Worm (Caenorhabditis elegans) whole organism, young adult: ENCODE data around the gene dhs-16.

ENCODE experiments used
- B0261.1 ChIP-seq: sonication (generic microtip); optimal IDR thresholded peaks from 2 replicates; lab custom pipeline; 2016; ENCODE audit warnings: mild to moderate bottlenecking, missing genetic modification characterization, moderate library complexity, missing compliant biosample characterization
- F10E7.11 ChIP-seq: sonication (generic microtip); optimal IDR thresholded peaks from 2 replicates; lab custom pipeline; 2017; ENCODE audit warnings: mild to moderate bottlenecking, missing genetic modification characterization, moderate library complexity, missing compliant biosample characterization
- F23B12.7 ChIP-seq: sonication (generic microtip); optimal IDR thresholded peaks from 2 replicates; lab custom pipeline; 2017; ENCODE audit warnings: missing genetic modification characterization, mild to moderate bottlenecking, missing compliant biosample characterization, antibody characterized with exemption, moderate library complexity; ENCODE audit not compliant: insufficient read depth
- F33H1.4 ChIP-seq: fragments of 200-800 bp; sonication (Bioruptor generic); IDR thresholded peaks from 2 replicates; pipeline ENCODE4 v1.3.6; 2022; ENCODE audit warnings: missing genetic modification reagents, missing genetic modification characterization, missing compliant biosample characterization
- F37B4.10 ChIP-seq: fragments of 200-800 bp; sonication (Bioruptor generic); IDR thresholded peaks from 2 replicates; pipeline ENCODE4 v1.3.6; 2022; ENCODE audit warnings: missing genetic modification characterization, missing compliant biosample characterization
- F55B11.4 ChIP-seq: sonication (generic microtip); optimal IDR thresholded peaks from 2 replicates; lab custom pipeline; 2016; ENCODE audit warnings: missing compliant biosample characterization, missing genetic modification characterization, borderline replicate concordance; ENCODE audit not compliant: insufficient read depth
- F57C9.4 ChIP-seq: sonication (generic microtip); optimal IDR thresholded peaks from 2 replicates; lab custom pipeline; 2017; ENCODE audit warnings: mild to moderate bottlenecking, missing genetic modification characterization, missing compliant biosample characterization
- K11D2.4 ChIP-seq: fragments of 200-800 bp; sonication (Bioruptor generic); IDR thresholded peaks from 2 replicates; pipeline ENCODE4 v1.3.6; 2022; ENCODE audit warnings: missing genetic modification reagents, missing genetic modification characterization, missing compliant biosample characterization
- T07F8.4 ChIP-seq: sonication (generic microtip); optimal IDR thresholded peaks from 2 replicates; lab custom pipeline; 2016; ENCODE audit warnings: mild to moderate bottlenecking, missing genetic modification characterization, moderate library complexity, missing compliant biosample characterization
- T26A5.8 ChIP-seq: sonication (generic microtip); optimal IDR thresholded peaks from 2 replicates; lab custom pipeline; 2016; ENCODE audit warnings: missing genetic modification characterization, missing compliant biosample characterization
- Y53F4B.3 ChIP-seq: fragments of 200-800 bp; sonication (Bioruptor generic); IDR thresholded peaks from 2 replicates; pipeline ENCODE4 v1.3.6; 2022; ENCODE audit warnings: missing genetic modification reagents, missing genetic modification characterization, missing compliant biosample characterization
- Y53G8AR.9 ChIP-seq: fragments of 200-800 bp; sonication (Bioruptor generic); conservative IDR thresholded peaks from 2 replicates; pipeline ENCODE4 v1.3.6; 2022; ENCODE audit warnings: missing genetic modification reagents, missing genetic modification characterization, missing compliant biosample characterization
- ZK185.1 ChIP-seq: sonication (generic microtip); optimal IDR thresholded peaks from 2 replicates; lab custom pipeline; 2016; ENCODE audit warnings: mild to moderate bottlenecking, missing genetic modification characterization, missing compliant biosample characterization; ENCODE audit not compliant: poor library complexity, severe bottlenecking
- akir-1 ChIP-seq: fragments of 200-800 bp; sonication (Bioruptor generic); optimal IDR thresholded peaks from 2 replicates; lab custom pipeline; 2018; ENCODE audit warnings: mild to moderate bottlenecking, missing genetic modification characterization, moderate library complexity, missing compliant biosample characterization
- aptf-2 ChIP-seq: fragments of 200-800 bp; sonication (Bioruptor generic); conservative IDR thresholded peaks from 2 replicates; pipeline ENCODE4 v1.3.6; 2022; ENCODE audit warnings: missing genetic modification reagents, missing genetic modification characterization, missing compliant biosample characterization
- aptf-3 ChIP-seq: fragments of 200-800 bp; sonication (Bioruptor generic); IDR thresholded peaks from 2 replicates; pipeline ENCODE4 v1.3.6; 2022; ENCODE audit warnings: missing genetic modification characterization, missing compliant biosample characterization
- atf-7 ChIP-seq: sonication (generic microtip); optimal IDR thresholded peaks from 2 replicates; lab custom pipeline; 2017; ENCODE audit warnings: mild to moderate bottlenecking, missing genetic modification characterization, missing compliant biosample characterization
- attf-3 ChIP-seq: fragments of 200-800 bp; sonication (Bioruptor generic); conservative IDR thresholded peaks from 2 replicates; pipeline ENCODE4 v1.3.6; 2022; ENCODE audit warnings: missing genetic modification reagents, missing genetic modification characterization, missing compliant biosample characterization
- attf-5 ChIP-seq: fragments of 200-800 bp; sonication (Bioruptor generic); optimal IDR thresholded peaks from 2 replicates; lab custom pipeline; 2018; ENCODE audit warnings: mild to moderate bottlenecking, missing genetic modification characterization, missing compliant biosample characterization
- bed-1 ChIP-seq: fragments of 200-800 bp; sonication (Bioruptor generic); IDR thresholded peaks from 2 replicates; pipeline ENCODE4 v1.3.6; 2022; ENCODE audit warnings: missing genetic modification reagents, missing genetic modification characterization, missing compliant biosample characterization
- ceh-27 ChIP-seq: fragments of 200-800 bp; sonication (Bioruptor generic); optimal IDR thresholded peaks from 2 replicates; lab custom pipeline; 2018; ENCODE audit warnings: mild to moderate bottlenecking, missing genetic modification characterization, moderate library complexity, missing compliant biosample characterization
- ceh-40 ChIP-seq: fragments of 200-800 bp; sonication (Bioruptor generic); IDR thresholded peaks from 2 replicates; pipeline ENCODE4 v1.3.6; 2022; ENCODE audit warnings: missing genetic modification characterization, missing compliant biosample characterization
- chd-7 ChIP-seq: sonication (generic microtip); optimal IDR thresholded peaks from 2 replicates; lab custom pipeline; 2016; ENCODE audit warnings: mild to moderate bottlenecking, missing genetic modification characterization, moderate library complexity, missing compliant biosample characterization
- egl-18 ChIP-seq: fragments of 200-800 bp; sonication (Bioruptor generic); IDR thresholded peaks from 2 replicates; pipeline ENCODE4 v1.3.6; 2022; ENCODE audit warnings: missing genetic modification reagents, missing genetic modification characterization, missing compliant biosample characterization
- hlh-12 ChIP-seq: sonication (generic microtip); optimal IDR thresholded peaks from 2 replicates; lab custom pipeline; 2016; ENCODE audit warnings: missing genetic modification characterization, missing compliant biosample characterization
- hmg-1.2 ChIP-seq: fragments of 200-800 bp; sonication (Bioruptor generic); IDR thresholded peaks from 2 replicates; pipeline ENCODE4 v1.3.6; 2022; ENCODE audit warnings: missing genetic modification reagents, missing genetic modification characterization, missing compliant biosample characterization
- hsf-1 ChIP-seq: fragments of 200-800 bp; sonication (Bioruptor generic); IDR thresholded peaks from 2 replicates; pipeline ENCODE4 v1.3.6; 2022; ENCODE audit warnings: missing genetic modification reagents, missing genetic modification characterization, missing compliant biosample characterization
- lag-1 ChIP-seq: fragments of 200-800 bp; sonication (Bioruptor generic); IDR thresholded peaks from 2 replicates; pipeline ENCODE4 v1.3.6; 2022; ENCODE audit warnings: missing genetic modification reagents, missing genetic modification characterization, missing compliant biosample characterization
- lir-1 ChIP-seq: fragments of 200-800 bp; sonication (Bioruptor generic); conservative IDR thresholded peaks from 2 replicates; pipeline ENCODE4 v1.3.6; 2022; ENCODE audit warnings: missing genetic modification reagents, missing genetic modification characterization, missing compliant biosample characterization
- madf-3 ChIP-seq: fragments of 200-800 bp; sonication (Bioruptor generic); IDR thresholded peaks from 2 replicates; pipeline ENCODE4 v1.3.6; 2022; ENCODE audit warnings: missing genetic modification reagents, missing genetic modification characterization, missing compliant biosample characterization
- madf-8 ChIP-seq: fragments of 200-800 bp; sonication (Bioruptor generic); conservative IDR thresholded peaks from 2 replicates; pipeline ENCODE4 v1.3.6; 2022; ENCODE audit warnings: missing genetic modification reagents, missing genetic modification characterization, missing compliant biosample characterization
- mes-4 ChIP-seq: sonication (generic microtip); optimal IDR thresholded peaks from 2 replicates; lab custom pipeline; 2016; ENCODE audit warnings: missing genotype, missing genetic modification characterization, missing compliant biosample characterization
- mxl-1 ChIP-seq: sonication (generic microtip); optimal IDR thresholded peaks from 2 replicates; lab custom pipeline; 2016; ENCODE audit warnings: missing genetic modification characterization, missing compliant biosample characterization
- nfya-1 ChIP-seq: sonication (generic microtip); optimal IDR thresholded peaks from 2 replicates; lab custom pipeline; 2017; ENCODE audit warnings: antibody characterized with exemption, missing compliant biosample characterization, missing genetic modification characterization, borderline replicate concordance; ENCODE audit not compliant: insufficient read depth
- nfyb-1 ChIP-seq: fragments of 200-800 bp; sonication (Bioruptor generic); IDR thresholded peaks from 2 replicates; pipeline ENCODE4 v1.3.6; 2022; ENCODE audit warnings: missing genetic modification reagents, missing genetic modification characterization, missing compliant biosample characterization
- nhr-179 ChIP-seq: sonication (generic microtip); optimal IDR thresholded peaks from 2 replicates; lab custom pipeline; 2016; ENCODE audit warnings: mild to moderate bottlenecking, missing genetic modification characterization, missing compliant biosample characterization
- nhr-90 ChIP-seq: sonication (generic microtip); optimal IDR thresholded peaks from 2 replicates; lab custom pipeline; 2016; ENCODE audit warnings: missing genotype, mild to moderate bottlenecking, missing genetic modification characterization, missing compliant biosample characterization
- rec-8 ChIP-seq, 2 experiments: sonication (generic microtip); optimal IDR thresholded peaks; 2 replicates each; lab custom pipeline; 2016; ENCODE audit warnings: mild to moderate bottlenecking in 2 of 2, missing genetic modification characterization in 2 of 2, missing genetic modification reagents in 2 of 2, missing genotype in 2 of 2, missing biosample characterization in 1 of 2, missing compliant biosample characterization in 1 of 2, moderate library complexity in 1 of 2
- repo-1 ChIP-seq: sonication (generic microtip); optimal IDR thresholded peaks from 2 replicates; lab custom pipeline; 2017; ENCODE audit warnings: mild to moderate bottlenecking, missing genetic modification characterization, missing compliant biosample characterization
- snpc-1.3 ChIP-seq: sonication (generic microtip); optimal IDR thresholded peaks from 2 replicates; lab custom pipeline; 2017; ENCODE audit warnings: missing genetic modification characterization, mild to moderate bottlenecking, missing compliant biosample characterization, antibody characterized with exemption, moderate library complexity, missing genotype, missing genetic modification reagents; ENCODE audit not compliant: insufficient read depth
- snpc-3.4 ChIP-seq: sonication (generic microtip); optimal IDR thresholded peaks from 2 replicates; lab custom pipeline; 2017; ENCODE audit warnings: missing genetic modification characterization, mild to moderate bottlenecking, missing compliant biosample characterization, antibody characterized with exemption, moderate library complexity, missing genotype, missing genetic modification reagents
- sptf-2 ChIP-seq: fragments of 200-800 bp; sonication (Bioruptor generic); optimal IDR thresholded peaks from 2 replicates; lab custom pipeline; 2018; ENCODE audit warnings: mild to moderate bottlenecking, missing genetic modification characterization, missing compliant biosample characterization
- tlf-1 ChIP-seq: fragments of 200-800 bp; sonication (Bioruptor generic); optimal IDR thresholded peaks from 2 replicates; lab custom pipeline; 2018; ENCODE audit warnings: mild to moderate bottlenecking, missing genetic modification characterization, missing compliant biosample characterization
- xnd-1 ChIP-seq: sonication (generic microtip); optimal IDR thresholded peaks from 2 replicates; lab custom pipeline; 2016; ENCODE audit warnings: missing genotype, missing genetic modification reagents, missing genetic modification characterization, missing compliant biosample characterization
- zfh-2 ChIP-seq: fragments of 200-800 bp; sonication (Bioruptor generic); conservative IDR thresholded peaks from 2 replicates; pipeline ENCODE4 v1.3.6; 2022; ENCODE audit warnings: missing genetic modification reagents, missing genetic modification characterization, missing compliant biosample characterization
- ztf-25 ChIP-seq: fragments of 200-800 bp; sonication (Bioruptor generic); IDR thresholded peaks from 2 replicates; pipeline ENCODE4 v1.3.6; 2022; ENCODE audit warnings: missing genetic modification reagents, missing genetic modification characterization, missing compliant biosample characterization
- ztf-26 ChIP-seq: sonication (generic microtip); optimal IDR thresholded peaks from 2 replicates; lab custom pipeline; 2017; ENCODE audit warnings: missing genetic modification characterization, missing compliant biosample characterization
- ztf-3 ChIP-seq: fragments of 200-800 bp; sonication (Bioruptor generic); optimal IDR thresholded peaks from 2 replicates; lab custom pipeline; 2018; ENCODE audit warnings: mild to moderate bottlenecking, missing genetic modification characterization, missing compliant biosample characterization

Gene dhs-16

ce11 chrV:5996114-5996513 lies 12.6 kb downstream of the dhs-16 start, which contains the start of gene cpg-4 (continued):
- TF ChIP-seq rec-8 (tag; optimal IDR thresholded peaks at IDR 0.05; lab: Kevin White, UChicago) = no peak
- no peak for TF ChIP-seq F57C9.4 (tag; lab: Kevin White, UChicago)
- TF ChIP-seq mes-4 (tag; lab: Kevin White, UChicago) = no peak
- TF ChIP-seq hlh-12 (tag; lab: Kevin White, UChicago) = no peak
- no peak for TF ChIP-seq F55B11.4 (tag; lab: Kevin White, UChicago)
- no peak for TF ChIP-seq ZK185.1
- peak; percentile 26; the same call in 1 of the 2 replicates for TF ChIP-seq lir-1 (GFP tag; lab: Robert Waterston, UW)
- no peak for TF ChIP-seq zfh-2 (GFP tag; lab: Robert Waterston, UW)
- peak; percentile 96 for TF ChIP-seq xnd-1 (tag; lab: Kevin White, UChicago)
- TF ChIP-seq F37B4.10 (GFP tag; lab: Robert Waterston, UW) = no peak
- TF ChIP-seq nhr-90 (tag; lab: Kevin White, UChicago) = no peak
- no peak for TF ChIP-seq T26A5.8 (tag; lab: Kevin White, UChicago)
- no peak for TF ChIP-seq mxl-1 (tag; lab: Kevin White, UChicago)
- TF ChIP-seq aptf-2 (GFP tag; lab: Robert Waterston, UW) = no peak
- peak; percentile 7 for TF ChIP-seq tlf-1 (GFP tag; lab: Kevin White, UChicago)
- TF ChIP-seq ceh-27 (GFP tag; lab: Kevin White, UChicago) = no peak
- no peak for TF ChIP-seq ztf-26 (tag; lab: Kevin White, UChicago)
- TF ChIP-seq snpc-1.3 (tag; lab: Kevin White, UChicago) = peak; percentile 5
- TF ChIP-seq attf-3 (GFP tag; lab: Robert Waterston, UW) = 0 out of 2 replicates have a peak, but pooled peaks have one; percentile 17
- peak; percentile 97 for TF ChIP-seq F33H1.4
- TF ChIP-seq nhr-179 = no peak
- TF ChIP-seq hmg-1.2 = peak; percentile 33; the same call in 1 of the 2 replicates
- TF ChIP-seq attf-5 (GFP tag; lab: Kevin White, UChicago) = no peak
- no peak for TF ChIP-seq F10E7.11 (tag; lab: Kevin White, UChicago)
- TF ChIP-seq lag-1 (GFP tag; lab: Robert Waterston, UW) = no peak
- TF ChIP-seq egl-18 (GFP tag; lab: Robert Waterston, UW) = no peak
- no peak for TF ChIP-seq sptf-2
- TF ChIP-seq chd-7 = no peak
- TF ChIP-seq bed-1 = no peak
- peak; percentile 61 for TF ChIP-seq snpc-3.4 (tag; lab: Kevin White, UChicago)
- TF ChIP-seq ceh-40 (GFP tag; lab: Robert Waterston, UW) = no peak
- TF ChIP-seq hsf-1 (GFP tag; lab: Robert Waterston, UW) = peak; percentile 45; the same call in 1 of the 2 replicates
- peak; percentile 56 for TF ChIP-seq F23B12.7 (tag; lab: Kevin White, UChicago)
- TF ChIP-seq T07F8.4 (tag; lab: Kevin White, UChicago) = no peak
- no peak for TF ChIP-seq atf-7 (tag; lab: Kevin White, UChicago)
- no peak for TF ChIP-seq ztf-25 (GFP tag; lab: Robert Waterston, UW)
- no peak for TF ChIP-seq ztf-3 (GFP tag; lab: Kevin White, UChicago)
- no peak for TF ChIP-seq nfyb-1
- no peak for TF ChIP-seq K11D2.4 (GFP tag; lab: Robert Waterston, UW)
- TF ChIP-seq akir-1 (GFP tag; lab: Kevin White, UChicago) = no peak
- TF ChIP-seq madf-8 = peak; percentile 98
- no peak for TF ChIP-seq Y53F4B.3 (GFP tag; lab: Robert Waterston, UW)
- no peak for TF ChIP-seq B0261.1 (tag; lab: Kevin White, UChicago)
- TF ChIP-seq nfya-1 (tag; lab: Kevin White, UChicago) = no peak
- no peak for TF ChIP-seq aptf-3 (GFP tag; lab: Robert Waterston, UW)
- no peak for TF ChIP-seq Y53G8AR.9 (GFP tag; lab: Robert Waterston, UW)
- TF ChIP-seq repo-1 = no peak
- peak; percentile 66; the same call in 1 of the 2 replicates for TF ChIP-seq madf-3 (GFP tag; lab: Robert Waterston, UW)
